Worm (Caenorhabditis elegans): Measurements from ENCODE around the gene afmd-2.
A peak's percentile ranks its signal among the peaks of the same experiment; 100 is the strongest.

afmd-2 gene

DNA sequence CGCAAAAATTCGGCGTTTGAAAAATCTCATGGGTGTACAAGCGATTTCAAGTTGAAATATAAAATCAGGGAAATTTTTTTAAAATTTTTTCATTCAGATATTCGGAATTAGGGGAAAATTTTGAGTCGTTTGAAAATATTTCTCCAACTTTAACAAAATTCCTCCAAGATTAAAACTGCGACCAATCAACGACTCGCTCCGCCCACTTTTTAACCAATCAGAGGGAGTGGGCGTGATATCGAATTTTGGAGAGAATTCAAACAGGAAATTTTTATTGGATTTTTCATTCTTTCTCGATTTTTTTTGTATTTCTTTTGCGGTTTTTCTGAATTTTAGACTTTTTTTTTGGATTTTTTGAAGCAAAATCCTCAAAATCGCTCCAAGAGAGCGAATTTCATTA, 16.2 kb downstream of the afmd-2 start:
- TF ChIP-seq ztf-4 (tag; optimal IDR thresholded peaks at IDR 0.05) (no peak), F13H6.1 (tag; optimal IDR thresholded peaks at IDR 0.05) (no peak), crh-2 (tag; optimal IDR thresholded peaks at IDR 0.05) (no peak), blmp-1 (tag; optimal IDR thresholded peaks at IDR 0.05; ENCODE audit: insufficient read depth) (no peak), snpc-4 (tag; optimal IDR thresholded peaks at IDR 0.05) (no peak), lin-13 (GFP tag; optimal IDR thresholded peaks at IDR 0.05) (no peak)

DNA sequence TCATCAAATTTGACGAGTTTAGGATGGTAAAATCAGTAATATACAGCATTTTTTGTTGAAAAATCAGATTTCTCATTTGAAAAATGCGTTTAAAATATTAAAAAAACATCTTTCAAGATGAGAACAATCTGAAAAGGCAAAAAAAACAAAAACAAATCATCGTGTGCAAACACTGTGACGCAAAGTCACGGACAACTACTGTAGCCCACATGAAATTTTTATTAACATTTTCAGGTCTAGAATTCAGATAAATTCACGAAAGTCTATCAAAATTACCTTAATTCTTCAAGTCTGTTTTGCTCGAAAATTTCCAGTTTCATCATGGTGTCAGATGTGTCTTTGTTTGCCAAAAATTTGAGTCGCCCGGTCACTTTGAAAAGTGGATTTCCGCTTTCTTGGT, 29.9 kb downstream of the afmd-2 start:
- peak; percentile 5 to 84 for TF ChIP-seq lsy-2 (tag; optimal IDR thresholded peaks at IDR 0.05)
- TF ChIP-seq lin-13 (GFP tag; optimal IDR thresholded peaks at IDR 0.05): no peak

DNA sequence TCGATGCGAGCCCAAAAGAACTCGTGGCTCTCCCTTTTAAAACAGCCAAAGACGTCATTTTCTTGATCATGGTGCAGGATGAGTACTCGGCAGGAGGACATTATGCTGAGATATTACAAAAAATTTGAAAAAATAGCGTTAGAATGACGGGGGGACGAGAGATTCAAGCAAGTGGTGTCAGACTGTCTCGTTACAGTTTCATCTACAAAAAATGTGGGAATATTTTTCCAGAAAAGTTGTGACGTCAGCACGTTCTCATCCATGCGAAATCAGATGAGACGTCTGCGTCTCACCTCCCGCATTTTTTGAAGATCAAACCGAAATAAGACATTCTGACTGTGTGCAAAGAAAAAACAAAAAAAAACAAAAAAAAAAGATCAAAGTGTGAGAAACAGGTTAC, 31.1 kb downstream of the afmd-2 start, which contains the start of gene rsd-2:
Gene rsd-2, minus strand, starts transcription at position 101 of the 400 bp plus-strand sequence.
- no peak for TF ChIP-seq peb-1 (tag; optimal IDR thresholded peaks at IDR 0.05)
- TF ChIP-seq alr-1 (tag; optimal IDR thresholded peaks at IDR 0.05): no peak
- TF ChIP-seq crh-2 (tag; optimal IDR thresholded peaks at IDR 0.05): no peak
- TF ChIP-seq gmeb-1 (tag; optimal IDR thresholded peaks at IDR 0.05): no peak
- no peak for TF ChIP-seq ztf-4 (tag; optimal IDR thresholded peaks at IDR 0.05)
- no peak for TF ChIP-seq lin-11 (tag; optimal IDR thresholded peaks at IDR 0.05)

DNA sequence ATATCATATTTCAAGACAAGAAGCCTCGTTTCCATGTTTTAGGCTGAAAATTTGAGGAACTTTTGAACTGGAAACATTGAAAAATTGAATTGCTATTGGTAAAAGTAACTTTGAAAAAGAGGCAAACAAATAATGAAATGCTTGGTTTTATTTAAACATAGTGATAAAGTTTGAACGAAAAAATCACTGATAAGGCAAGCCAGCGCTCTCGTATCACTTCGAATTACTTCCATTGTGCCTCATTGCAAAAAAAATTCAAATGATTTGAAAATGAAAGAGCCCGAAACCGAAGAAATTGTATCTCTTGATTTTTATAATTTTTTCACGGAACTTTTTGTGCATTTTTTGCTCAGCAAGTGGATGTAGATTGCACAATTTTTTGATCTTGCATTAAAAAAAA, 39.2 kb downstream of the afmd-2 start, which contains the start of gene F52G2.3:
Gene F52G2.3, minus strand, starts transcription at position 43 of the 400 bp plus-strand sequence.
- TF ChIP-seq fos-1 (tag; optimal IDR thresholded peaks at IDR 0.05) (peak; percentile 65), ZK546.5 (tag; optimal IDR thresholded peaks at IDR 0.05) (no peak)

DNA sequence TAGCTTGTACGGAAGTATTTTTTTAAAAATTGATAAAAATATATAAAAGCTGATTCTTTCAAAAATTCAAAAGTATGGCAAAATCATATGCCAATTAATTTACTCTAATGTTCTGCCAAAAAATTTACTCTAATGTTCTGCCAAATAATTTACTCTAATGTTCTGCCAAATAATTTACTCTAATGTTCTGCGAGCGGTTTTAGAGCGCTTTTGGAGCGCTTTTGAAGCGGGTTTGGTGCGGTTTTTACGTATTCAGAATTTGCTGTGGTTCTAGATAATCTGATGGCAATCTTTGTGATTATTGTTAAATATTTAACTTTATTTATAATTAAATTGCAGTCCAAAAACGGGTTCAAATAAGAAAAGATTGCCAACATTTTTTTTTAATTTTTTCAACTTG, 40.3 kb downstream of the afmd-2 start:
- no peak for TF ChIP-seq nhr-129 (tag; optimal IDR thresholded peaks at IDR 0.05)
- TF ChIP-seq aly-2 (tag; optimal IDR thresholded peaks at IDR 0.05): no peak
- no peak for TF ChIP-seq lin-39 (tag; optimal IDR thresholded peaks at IDR 0.05)
- no peak for TF ChIP-seq nhr-77 (tag; optimal IDR thresholded peaks at IDR 0.05)
- no peak for TF ChIP-seq nhr-11 (tag; optimal IDR thresholded peaks at IDR 0.05)
- no peak for TF ChIP-seq ztf-1 (GFP tag; conservative IDR thresholded peaks at IDR 0.05)
- no peak for TF ChIP-seq unc-39 (tag; optimal IDR thresholded peaks at IDR 0.05)
- no peak for TF ChIP-seq dmd-4 (tag; optimal IDR thresholded peaks at IDR 0.05)
- no peak for TF ChIP-seq ceh-82 (tag; optimal IDR thresholded peaks at IDR 0.05)
- TF ChIP-seq crh-2 (tag; optimal IDR thresholded peaks at IDR 0.05): no peak
- TF ChIP-seq nhr-237 (tag; optimal IDR thresholded peaks at IDR 0.05): no peak
- TF ChIP-seq R02D3.7 (tag; optimal IDR thresholded peaks at IDR 0.05): no peak
- TF ChIP-seq egl-27 (tag; optimal IDR thresholded peaks at IDR 0.05): no peak
- TF ChIP-seq zag-1 (tag; optimal IDR thresholded peaks at IDR 0.05): no peak

DNA sequence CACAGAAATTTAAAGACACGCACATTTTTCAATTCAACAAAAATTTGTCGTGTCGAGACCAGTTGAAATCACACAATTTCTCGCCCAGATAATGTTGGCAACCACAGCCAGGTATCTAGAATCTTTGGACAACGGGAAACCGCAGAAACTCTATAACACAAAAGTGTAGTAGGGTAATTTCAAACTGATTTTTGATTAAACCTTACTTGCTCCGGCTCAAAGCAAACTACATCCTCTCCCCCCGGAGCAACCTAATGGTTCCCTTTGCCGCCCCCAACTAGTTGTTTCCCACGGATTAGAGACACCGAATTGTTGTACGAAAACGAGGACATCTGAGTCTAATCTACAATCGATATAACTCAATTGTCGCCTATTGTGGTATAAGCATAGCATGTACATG, 45.3 kb downstream of the afmd-2 start:
- TF ChIP-seq C34F6.9 (tag; optimal IDR thresholded peaks at IDR 0.05): no peak
- no peak for TF ChIP-seq egl-27 (tag; optimal IDR thresholded peaks at IDR 0.05)
- TF ChIP-seq crh-2 (tag; optimal IDR thresholded peaks at IDR 0.05): no peak
- no peak for TF ChIP-seq lin-11 (tag; optimal IDR thresholded peaks at IDR 0.05)
- TF ChIP-seq ztf-1 (GFP tag; conservative IDR thresholded peaks at IDR 0.05): 0 out of 2 replicates have a peak, but pooled peaks have one; percentile 59
- no peak for TF ChIP-seq ama-1 (optimal IDR thresholded peaks at IDR 0.05)
- TF ChIP-seq sem-4 (tag; optimal IDR thresholded peaks at IDR 0.05): no peak

DNA sequence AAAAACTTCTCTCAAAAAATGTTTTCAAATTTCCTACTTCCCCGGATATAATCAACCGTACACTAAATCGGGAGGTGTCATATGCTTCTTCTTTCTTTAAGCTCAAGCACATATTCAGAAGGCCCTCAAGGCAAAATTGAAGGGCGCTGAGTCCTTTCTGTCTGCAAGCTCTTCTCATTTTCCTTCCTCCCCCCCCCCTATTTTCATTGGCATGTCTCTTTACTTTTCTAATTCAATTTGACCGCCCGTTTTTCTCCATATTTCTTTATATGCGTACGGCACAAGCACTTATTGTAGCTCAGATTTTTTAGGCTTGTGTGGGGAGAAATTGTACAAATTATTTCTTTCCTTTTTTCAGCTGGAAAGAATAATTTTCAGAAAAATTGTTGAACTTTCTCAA, 46.5 kb downstream of the afmd-2 start:
- TF ChIP-seq snpc-4 (tag; optimal IDR thresholded peaks at IDR 0.05) (no peak), ztf-11 (tag; optimal IDR thresholded peaks at IDR 0.05) (no peak), unc-55 (GFP tag; optimal IDR thresholded peaks at IDR 0.05) (no peak), egl-27 (tag; optimal IDR thresholded peaks at IDR 0.05) (no peak), lin-39 (tag; optimal IDR thresholded peaks at IDR 0.05) (no peak), crh-2 (tag; optimal IDR thresholded peaks at IDR 0.05) (no peak), C34F6.9 (tag; optimal IDR thresholded peaks at IDR 0.05) (no peak), sma-9 (GFP tag; optimal IDR thresholded peaks at IDR 0.05) (no peak), sma-9 (tag; optimal IDR thresholded peaks at IDR 0.05) (no peak), dmd-4 (tag; optimal IDR thresholded peaks at IDR 0.05) (no peak)
